Fruit fly (Drosophila melanogaster) whole organism, adult: ENCODE results near the gene CG8360.

ENCODE experiments used
- CG12768 ChIP-seq: fragments of 200-800 bp; sonication (Bioruptor generic); optimal IDR thresholded peaks from 2 replicates; lab custom pipeline; 2017; ENCODE audit warnings: missing biosample characterization, missing genetic modification characterization, mild to moderate bottlenecking, moderate library complexity, missing genetic modification reagents
- CG14711 ChIP-seq: fragments of 200-800 bp; sonication (Bioruptor generic); optimal IDR thresholded peaks from 2 replicates; lab custom pipeline; 2018; ENCODE audit warnings: missing biosample characterization, mild to moderate bottlenecking, missing genetic modification characterization, moderate library complexity
- CG1620 ChIP-seq: fragments of 200-800 bp; sonication (Bioruptor generic); optimal IDR thresholded peaks from 2 replicates; lab custom pipeline; 2016; ENCODE audit warnings: missing biosample characterization, missing genetic modification characterization
- CG5204 ChIP-seq: fragments of 200-800 bp; sonication (Bioruptor generic); optimal IDR thresholded peaks from 2 replicates; lab custom pipeline; 2016; ENCODE audit warnings: missing biosample characterization, missing genetic modification characterization
- Hr96 ChIP-seq: fragments of 200-800 bp; sonication (Bioruptor generic); optimal IDR thresholded peaks from 2 replicates; lab custom pipeline; 2016; ENCODE audit warnings: missing biosample characterization, missing genetic modification characterization
- Mnt ChIP-seq: fragments of 200-800 bp; sonication (Bioruptor generic); optimal IDR thresholded peaks from 2 replicates; lab custom pipeline; 2016; ENCODE audit warnings: missing biosample characterization, mild to moderate bottlenecking, missing genetic modification characterization
- cic ChIP-seq: fragments of 200-800 bp; sonication (Bioruptor generic); optimal IDR thresholded peaks from 2 replicates; lab custom pipeline; 2017; ENCODE audit warnings: missing biosample characterization, mild to moderate bottlenecking, missing genetic modification characterization, moderate library complexity
- kay ChIP-seq: fragments of 200-800 bp; sonication (Bioruptor generic); peaks from one replicate; lab custom pipeline; 2016; ENCODE audit warnings: missing biosample characterization, missing genetic modification characterization, borderline replicate concordance
- ovo ChIP-seq: fragments of 200-800 bp; sonication (Bioruptor generic); optimal IDR thresholded peaks from 2 replicates; lab custom pipeline; 2016; ENCODE audit warnings: missing biosample characterization, missing genetic modification characterization
- pad ChIP-seq: fragments of 200-800 bp; sonication (Bioruptor generic); optimal IDR thresholded peaks from 3 replicates; lab custom pipeline; 2017; ENCODE audit warnings: missing biosample characterization, missing genetic modification characterization, mild to moderate bottlenecking, moderate library complexity, missing genetic modification reagents
- toe ChIP-seq: fragments of 200-800 bp; sonication (Bioruptor generic); optimal IDR thresholded peaks from 2 replicates; lab custom pipeline; 2016; ENCODE audit warnings: missing biosample characterization, missing genetic modification characterization

- TF ChIP-seq CG5204 (GFP tag; lab: Kevin White, UChicago), result no peak
- no peak for TF ChIP-seq CG12768 (GFP tag; lab: Kevin White, UChicago)
- no peak for TF ChIP-seq CG14711 (tag; lab: Kevin White, UChicago)
- TF ChIP-seq ovo, result no peak
- TF ChIP-seq pad (GFP tag; lab: Kevin White, UChicago), result no peak
- no peak for TF ChIP-seq Mnt
- TF ChIP-seq kay (GFP tag; lab: Kevin White, UChicago), result peak; percentile 19
- TF ChIP-seq CG1620 (GFP tag; lab: Kevin White, UChicago), result no peak
- no peak for TF ChIP-seq toe (GFP tag; lab: Kevin White, UChicago)
- no peak for TF ChIP-seq Hr96 (GFP tag; lab: Kevin White, UChicago)
- TF ChIP-seq cic, result no peak
Measured at dm6 chr2L:8165800-8166576, 46.8 kb upstream of the CG8360 start.
